Fruit fly (Drosophila melanogaster) whole organism, embryonic: ENCODE measurements around the gene Or7a.
A peak's percentile ranks its signal among the peaks of the same experiment; 100 is the strongest.

Experiments
- B-H2 ChIP-seq: fragments of 200-800 bp; sonication (Bioruptor generic); optimal IDR thresholded peaks from 2 replicates; lab custom pipeline; 2018; ENCODE audit warnings: missing biosample characterization, mild to moderate bottlenecking, missing genetic modification characterization
- CG12744 ChIP-seq: fragments of 200-800 bp; sonication (Bioruptor generic); optimal IDR thresholded peaks from 2 replicates; lab custom pipeline; 2016; ENCODE audit warnings: missing biosample characterization, missing genetic modification characterization
- CG12942 ChIP-seq: fragments of 200-800 bp; sonication (Bioruptor generic); optimal IDR thresholded peaks from 3 replicates; lab custom pipeline; 2016; ENCODE audit warnings: missing biosample characterization, missing genetic modification characterization
- CG14667 ChIP-seq: fragments of 200-800 bp; sonication (Bioruptor generic); IDR thresholded peaks from 2 replicates; pipeline ENCODE4 v1.3.6; 2022; ENCODE audit warnings: missing biosample characterization, missing genetic modification characterization
- CG16863 ChIP-seq: fragments of 200-800 bp; sonication (Bioruptor generic); optimal IDR thresholded peaks from 3 replicates; lab custom pipeline; 2016; ENCODE audit warnings: missing biosample characterization, missing genetic modification characterization
- CG17186 ChIP-seq: fragments of 200-800 bp; sonication (Bioruptor generic); optimal IDR thresholded peaks from 3 replicates; lab custom pipeline; 2017; ENCODE audit warnings: missing biosample characterization, missing genetic modification reagents, missing genetic modification characterization
- CG17829 ChIP-seq: fragments of 200-800 bp; optimal IDR thresholded peaks from 2 replicates; lab custom pipeline; 2019; ENCODE audit warnings: missing biosample characterization, mild to moderate bottlenecking, missing genetic modification characterization, moderate library complexity
- CG17912 ChIP-seq: fragments of 200-800 bp; sonication (Bioruptor generic); optimal IDR thresholded peaks from 2 replicates; lab custom pipeline; 2018; ENCODE audit warnings: missing biosample characterization, mild to moderate bottlenecking, missing genetic modification characterization
- CG18011 ChIP-seq: fragments of 200-800 bp; sonication (Bioruptor generic); optimal IDR thresholded peaks from 2 replicates; lab custom pipeline; 2017; ENCODE audit warnings: missing biosample characterization, missing genetic modification characterization, mild to moderate bottlenecking, moderate library complexity, missing genotype
- CG2129 ChIP-seq: fragments of 200-800 bp; sonication (Bioruptor generic); IDR thresholded peaks from 2 replicates; pipeline ENCODE4 v1.3.6; 2022; ENCODE audit warnings: missing biosample characterization, missing genetic modification characterization; ENCODE audit not compliant: partially characterized antibody
- CG31365 ChIP-seq: fragments of 200-800 bp; sonication (Bioruptor generic); optimal IDR thresholded peaks from 2 replicates; lab custom pipeline; 2018; ENCODE audit warnings: missing biosample characterization, mild to moderate bottlenecking, missing genetic modification characterization
- CG3281 ChIP-seq: fragments of 200-800 bp; sonication (Bioruptor generic); optimal IDR thresholded peaks from 3 replicates; lab custom pipeline; 2017; ENCODE audit warnings: missing biosample characterization, mild to moderate bottlenecking, missing genetic modification characterization
- CG5245 ChIP-seq: fragments of 200-800 bp; sonication (Bioruptor generic); optimal IDR thresholded peaks from 3 replicates; lab custom pipeline; 2016; ENCODE audit warnings: missing biosample characterization, missing genetic modification characterization
- CG7928 ChIP-seq: fragments of 200-800 bp; sonication (Bioruptor generic); optimal IDR thresholded peaks from 2 replicates; lab custom pipeline; 2017; ENCODE audit warnings: missing biosample characterization, mild to moderate bottlenecking, missing genetic modification characterization
- CG8388 ChIP-seq: fragments of 200-800 bp; sonication (Bioruptor generic); optimal IDR thresholded peaks from 2 replicates; lab custom pipeline; 2019; ENCODE audit warnings: missing biosample characterization, mild to moderate bottlenecking, missing genetic modification characterization, moderate library complexity
- CG9932 ChIP-seq: fragments of 200-800 bp; sonication (Bioruptor generic); IDR thresholded peaks from 2 replicates; pipeline ENCODE4 v1.3.6; 2022; ENCODE audit warnings: missing biosample characterization, missing genetic modification characterization
- CTCF ChIP-seq: fragments of 200-800 bp; sonication (Bioruptor generic); optimal IDR thresholded peaks from 2 replicates; lab custom pipeline; 2017; ENCODE audit warnings: missing biosample characterization, mild to moderate bottlenecking, missing genetic modification characterization, moderate library complexity
- D19B ChIP-seq: fragments of 200-800 bp; sonication (Bioruptor generic); optimal IDR thresholded peaks from 2 replicates; lab custom pipeline; 2017; ENCODE audit warnings: missing biosample characterization, mild to moderate bottlenecking, missing genetic modification characterization
- Dref ChIP-seq: fragments of 200-800 bp; sonication (Bioruptor generic); IDR thresholded peaks from 2 replicates; pipeline ENCODE4 v1.3.6; 2022; ENCODE audit warnings: missing biosample characterization, missing genetic modification characterization
- H2.0 ChIP-seq: fragments of 200-800 bp; sonication (Bioruptor generic); IDR thresholded peaks from 2 replicates; pipeline ENCODE4 v1.3.6; 2022; ENCODE audit warnings: missing biosample characterization, missing genetic modification characterization
- Hand ChIP-seq: fragments of 200-800 bp; sonication (Bioruptor generic); optimal IDR thresholded peaks from 2 replicates; lab custom pipeline; 2017; ENCODE audit warnings: mild to moderate bottlenecking, missing biosample characterization, missing genetic modification reagents, missing genetic modification characterization
- MBD-R2 ChIP-seq: fragments of 200-800 bp; sonication (Bioruptor generic); IDR thresholded peaks from 2 replicates; pipeline ENCODE4 v1.3.6; 2022; ENCODE audit warnings: missing biosample characterization, missing genetic modification characterization
- MESR4 ChIP-seq: fragments of 200-800 bp; sonication (Bioruptor generic); optimal IDR thresholded peaks from 2 replicates; lab custom pipeline; 2018; ENCODE audit warnings: missing biosample characterization, mild to moderate bottlenecking, missing genetic modification characterization, moderate library complexity
- Med ChIP-seq: fragments of 200-800 bp; sonication (Bioruptor generic); peaks from one replicate; lab custom pipeline; 2016; ENCODE audit warnings: missing biosample characterization, missing genetic modification characterization, mild to moderate bottlenecking, inconsistent platforms, moderate library complexity
- Nf-YC ChIP-seq: fragments of 200-800 bp; optimal IDR thresholded peaks from 3 replicates; lab custom pipeline; 2019; ENCODE audit warnings: missing biosample characterization, mild to moderate bottlenecking, missing genetic modification characterization, moderate library complexity
- Ravus ChIP-seq: fragments of 200-800 bp; sonication (Bioruptor generic); IDR thresholded peaks from 2 replicates; pipeline ENCODE4 v1.3.6; 2022; ENCODE audit warnings: missing biosample characterization, missing genetic modification characterization
- Side ChIP-seq: fragments of 200-800 bp; sonication (Bioruptor generic); optimal IDR thresholded peaks from 2 replicates; lab custom pipeline; 2016; ENCODE audit warnings: missing biosample characterization, missing genetic modification characterization
- Stat92E ChIP-seq, 3 experiments: fragments of >200 bp in 2 of 3; fragments of 200-800 bp in 1 of 3; sonication (Bioruptor generic) in 1 of 3; optimal IDR thresholded peaks; 2 replicates each; lab custom pipeline; 2017 to 2019; ENCODE audit warnings: missing biosample characterization in 3 of 3, missing genetic modification characterization in 3 of 3, mild to moderate bottlenecking in 1 of 3, moderate library complexity in 1 of 3
- TFAM ChIP-seq: fragments of 200-800 bp; sonication (Bioruptor generic); optimal IDR thresholded peaks from 2 replicates; lab custom pipeline; 2017; ENCODE audit warnings: missing biosample characterization, missing genetic modification characterization, inconsistent platforms
- ac ChIP-seq: fragments of 200-800 bp; sonication (Bioruptor generic); optimal IDR thresholded peaks from 3 replicates; lab custom pipeline; 2017; ENCODE audit warnings: missing biosample characterization, mild to moderate bottlenecking, missing genetic modification characterization
- bowl ChIP-seq: fragments of 200-800 bp; sonication (Bioruptor generic); IDR thresholded peaks from 2 replicates; pipeline ENCODE4 v1.3.6; 2022; ENCODE audit warnings: missing biosample characterization, missing genetic modification characterization
- cato ChIP-seq: fragments of 200-800 bp; sonication (Bioruptor generic); optimal IDR thresholded peaks from 2 replicates; lab custom pipeline; 2016; ENCODE audit warnings: missing biosample characterization, missing genetic modification characterization, borderline replicate concordance
- crol ChIP-seq: fragments of 200-800 bp; sonication (Bioruptor generic); IDR thresholded peaks from 2 replicates; pipeline ENCODE4 v1.3.6; 2022; ENCODE audit warnings: missing biosample characterization, missing genetic modification characterization
- eve ChIP-seq, 2 experiments: fragments of >200 bp; optimal IDR thresholded peaks; 2 replicates each; lab custom pipeline; 2017; ENCODE audit warnings: missing biosample characterization in 2 of 2, missing genetic modification characterization in 2 of 2
- fu2 ChIP-seq: fragments of 200-800 bp; sonication (Bioruptor generic); optimal IDR thresholded peaks from 2 replicates; lab custom pipeline; 2016; ENCODE audit warnings: missing biosample characterization, missing genetic modification characterization
- grau ChIP-seq: fragments of 200-800 bp; optimal IDR thresholded peaks from 3 replicates; lab custom pipeline; 2019; ENCODE audit warnings: missing biosample characterization, mild to moderate bottlenecking, missing genetic modification characterization, moderate library complexity
- hkb ChIP-seq, 2 experiments: fragments of 200-800 bp in 1 of 2; fragments of >200 bp in 1 of 2; sonication (Bioruptor generic) in 1 of 2; IDR thresholded peaks in 1 of 2; optimal IDR thresholded peaks in 1 of 2; 2 replicates each; pipeline versions ENCODE4 v1.3.6 to Lab custom; 2017 to 2022; ENCODE audit warnings: missing biosample characterization in 1 of 2, missing genetic modification characterization in 1 of 2
- kah ChIP-seq: fragments of 200-800 bp; sonication (Bioruptor generic); optimal IDR thresholded peaks from 2 replicates; lab custom pipeline; 2018; ENCODE audit warnings: missing biosample characterization, mild to moderate bottlenecking, missing genetic modification characterization
- kay ChIP-seq: fragments of 200-800 bp; sonication (Bioruptor generic); optimal IDR thresholded peaks from 2 replicates; lab custom pipeline; 2016; ENCODE audit warnings: missing biosample characterization, missing genetic modification characterization
- ken ChIP-seq: fragments of 200-800 bp; sonication (Bioruptor generic); IDR thresholded peaks from 3 replicates; pipeline ENCODE4 v1.3.6; 2022; ENCODE audit warnings: missing biosample characterization, missing genetic modification characterization
- mld ChIP-seq: fragments of 200-800 bp; sonication (Bioruptor generic); IDR thresholded peaks from 3 replicates; pipeline ENCODE4 v1.3.6; 2022; ENCODE audit warnings: missing biosample characterization, missing genetic modification characterization; ENCODE audit not compliant: partially characterized antibody
- pb ChIP-seq: fragments of 200-800 bp; sonication (Bioruptor generic); optimal IDR thresholded peaks from 3 replicates; lab custom pipeline; 2016; ENCODE audit warnings: missing biosample characterization, missing genetic modification characterization
- pita ChIP-seq: fragments of 200-800 bp; sonication (Bioruptor generic); optimal IDR thresholded peaks from 2 replicates; lab custom pipeline; 2017; ENCODE audit warnings: missing biosample characterization, mild to moderate bottlenecking, missing genetic modification characterization
- pnt ChIP-seq: fragments of 200-800 bp; sonication (Bioruptor generic); optimal IDR thresholded peaks from 3 replicates; lab custom pipeline; 2016; ENCODE audit warnings: missing biosample characterization, missing genetic modification characterization
- sens-2 ChIP-seq: fragments of 200-800 bp; sonication (Bioruptor generic); IDR thresholded peaks from 2 replicates; pipeline ENCODE4 v1.3.6; 2022; ENCODE audit warnings: missing biosample characterization, missing genetic modification characterization
- so ChIP-seq: fragments of 200-800 bp; sonication (Bioruptor generic); IDR thresholded peaks from 3 replicates; pipeline ENCODE4 v1.3.6; 2022; ENCODE audit warnings: missing biosample characterization, missing genetic modification characterization
- sob ChIP-seq: fragments of 200-800 bp; sonication (Bioruptor generic); IDR thresholded peaks from 2 replicates; pipeline ENCODE4 v1.3.6; 2022; ENCODE audit warnings: missing biosample characterization, missing genetic modification characterization
- tio ChIP-seq: fragments of 200-800 bp; sonication (Bioruptor generic); optimal IDR thresholded peaks from 2 replicates; lab custom pipeline; 2017; ENCODE audit warnings: missing biosample characterization, missing genetic modification characterization, inconsistent platforms
- trem ChIP-seq: fragments of 200-800 bp; optimal IDR thresholded peaks from 3 replicates; lab custom pipeline; 2019; ENCODE audit warnings: missing biosample characterization, mild to moderate bottlenecking, missing genetic modification characterization, moderate library complexity
- unpg ChIP-seq: fragments of 200-800 bp; sonication (Bioruptor generic); optimal IDR thresholded peaks from 3 replicates; lab custom pipeline; 2018; ENCODE audit warnings: missing biosample characterization, mild to moderate bottlenecking, missing genetic modification characterization, moderate library complexity
- vnd ChIP-seq: fragments of 200-800 bp; sonication (Bioruptor generic); IDR thresholded peaks from 3 replicates; pipeline ENCODE4 v1.3.6; 2022; ENCODE audit warnings: missing biosample characterization, missing genetic modification characterization; ENCODE audit not compliant: partially characterized antibody
- zfh1 ChIP-seq: fragments of 200-800 bp; sonication (Bioruptor generic); IDR thresholded peaks from 3 replicates; pipeline ENCODE4 v1.3.6; 2022; ENCODE audit warnings: missing biosample characterization, missing genetic modification characterization

Gene Or7a

DNA sequence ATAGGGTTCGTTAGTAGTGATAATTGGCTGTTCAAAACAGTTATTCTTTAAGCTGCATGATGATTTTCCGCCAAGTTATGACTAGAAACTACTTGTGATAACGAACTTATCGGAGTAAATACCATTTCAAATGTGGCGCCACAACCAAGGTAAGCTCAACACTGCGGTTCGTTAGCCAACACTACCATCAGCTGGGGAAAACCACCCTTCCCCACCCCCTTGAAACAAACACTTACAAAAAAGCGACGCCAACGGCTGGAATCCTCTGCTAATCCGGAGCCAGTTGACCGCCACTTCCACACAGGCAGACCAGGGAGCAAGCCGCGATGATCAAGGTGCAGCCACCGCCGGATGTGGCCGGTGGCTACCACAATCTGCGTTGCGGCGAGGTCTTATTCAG, 12.8 kb downstream of the Or7a start, which contains the start of gene CG18262:
Gene CG18262, plus strand, starts transcription at position 231 of the 400 bp plus-strand sequence.
- TF ChIP-seq cato (GFP tag; lab: Kevin White, UChicago): no peak
- no peak for TF ChIP-seq CG2129 (GFP tag; lab: Robert Waterston, UW)
- no peak for TF ChIP-seq mld (GFP tag; lab: Robert Waterston, UW)
- TF ChIP-seq bowl: no peak
- no peak for TF ChIP-seq CG5245
- TF ChIP-seq grau (tag; lab: Kevin White, UChicago): no peak
- TF ChIP-seq pnt (GFP tag; lab: Kevin White, UChicago): no peak
- TF ChIP-seq sens-2 (GFP tag; lab: Robert Waterston, UW): no peak
- TF ChIP-seq pita (GFP tag; lab: Kevin White, UChicago): no peak
- no peak for TF ChIP-seq vnd (GFP tag; lab: Robert Waterston, UW)
- TF ChIP-seq sob (GFP tag; lab: Robert Waterston, UW): 0 out of 2 replicates have a peak, but pooled peaks have one; percentile 16
- no peak for TF ChIP-seq hkb (optimal IDR thresholded peaks at IDR 0.05; lab: Kevin White, UChicago)
- TF ChIP-seq hkb (GFP tag; IDR thresholded peaks at IDR 0.05; lab: Robert Waterston, UW): no peak
- no peak for TF ChIP-seq D19B (GFP tag; lab: Kevin White, UChicago)
- no peak for TF ChIP-seq Side (GFP tag; lab: Kevin White, UChicago)
- TF ChIP-seq B-H2 (GFP tag; lab: Kevin White, UChicago): peak; percentile 14
- no peak for TF ChIP-seq CG31365 (tag; lab: Kevin White, UChicago)
- no peak for TF ChIP-seq kay
- TF ChIP-seq eve (GFP tag; optimal IDR thresholded peaks at IDR 0.05; lab: Kevin White, UChicago): no peak
- no peak for TF ChIP-seq Stat92E (GFP tag; optimal IDR thresholded peaks at IDR 0.05; lab: Kevin White, UChicago)
- TF ChIP-seq pb (GFP tag; lab: Kevin White, UChicago): no peak
- no peak for TF ChIP-seq TFAM (GFP tag; lab: Kevin White, UChicago)
- TF ChIP-seq crol (GFP tag; lab: Robert Waterston, UW): peak; percentile 83
- TF ChIP-seq CG17912 (GFP tag; lab: Kevin White, UChicago): no peak
- peak; percentile 39 for TF ChIP-seq MESR4 (GFP tag; lab: Kevin White, UChicago)
- no peak for TF ChIP-seq CG8388
- no peak for TF ChIP-seq unpg (GFP tag; lab: Kevin White, UChicago)
- TF ChIP-seq tio (GFP tag; lab: Kevin White, UChicago): no peak
- TF ChIP-seq trem: no peak
- TF ChIP-seq CG14667 (GFP tag; lab: Robert Waterston, UW): no peak
- TF ChIP-seq so (GFP tag; lab: Robert Waterston, UW): no peak
- TF ChIP-seq CG7928 (GFP tag; lab: Kevin White, UChicago): no peak
- no peak for TF ChIP-seq ken (GFP tag; lab: Robert Waterston, UW)
- TF ChIP-seq CG17186 (GFP tag; lab: Kevin White, UChicago): no peak
- peak; percentile 47 for TF ChIP-seq Dref
- TF ChIP-seq Med: peak; percentile 78
- no peak for TF ChIP-seq fu2
- TF ChIP-seq Nf-YC (tag; lab: Kevin White, UChicago): no peak
- no peak for TF ChIP-seq CG17829 (tag; lab: Kevin White, UChicago)
- no peak for TF ChIP-seq CG16863 (GFP tag; lab: Kevin White, UChicago)
- no peak for TF ChIP-seq CG12744 (GFP tag; lab: Kevin White, UChicago)
- no peak for TF ChIP-seq CG12942 (GFP tag; lab: Kevin White, UChicago)
- TF ChIP-seq CG3281: no peak
- TF ChIP-seq Hand: no peak
- TF ChIP-seq CG9932: no peak
- TF ChIP-seq kah: no peak
- TF ChIP-seq zfh1 (GFP tag; lab: Robert Waterston, UW): no peak
- peak; percentile 23 for TF ChIP-seq CTCF (GFP tag; lab: Kevin White, UChicago)
- no peak for TF ChIP-seq H2.0
- no peak for TF ChIP-seq ac (GFP tag; lab: Kevin White, UChicago)
- TF ChIP-seq MBD-R2 (GFP tag; lab: Robert Waterston, UW): peak; percentile 96
- no peak for TF ChIP-seq CG18011 (GFP tag; lab: Kevin White, UChicago)
- TF ChIP-seq Ravus (GFP tag; lab: Robert Waterston, UW): no peak
